Fruit fly (Drosophila melanogaster): ENCODE results near the gene Tmf.

dm6 chrX:6875773-6876172, 31.6 kb downstream of the Tmf start:
- no peak for TF ChIP-seq pan (optimal IDR thresholded peaks at IDR 0.05)
- TF ChIP-seq Dll (optimal IDR thresholded peaks at IDR 0.05) = no peak
- TF ChIP-seq psq (optimal IDR thresholded peaks at IDR 0.05) = no peak
